Worm (Caenorhabditis elegans) whole organism, L4 larva: ENCODE measurements around the gene fbl-1.
A peak's percentile ranks its signal among the peaks of the same experiment; 100 is the strongest.

Experiments used
- F37D6.2 ChIP-seq: sonication (generic microtip); optimal IDR thresholded peaks from 2 replicates; lab custom pipeline; 2016; ENCODE audit warnings: mild to moderate bottlenecking, missing genetic modification characterization, missing compliant biosample characterization
- R02D3.7 ChIP-seq: fragments of 150-350 bp; sonication (generic microtip); optimal IDR thresholded peaks from 3 replicates; lab custom pipeline; 2014; ENCODE audit warnings: missing biosample characterization, missing genetic modification characterization
- T20F7.1 ChIP-seq: fragments of 200-800 bp; sonication (Bioruptor generic); optimal IDR thresholded peaks from 2 replicates; lab custom pipeline; 2018; ENCODE audit warnings: mild to moderate bottlenecking, missing genetic modification characterization, missing compliant biosample characterization
- T26A8.4 ChIP-seq: fragments of 200-800 bp; sonication (Bioruptor generic); IDR thresholded peaks from 2 replicates; pipeline ENCODE4 v1.3.6; 2022; ENCODE audit warnings: missing genetic modification characterization, missing compliant biosample characterization
- Y5F2A.4 ChIP-seq: fragments of 200-800 bp; sonication (Bioruptor generic); optimal IDR thresholded peaks from 2 replicates; lab custom pipeline; 2018; ENCODE audit warnings: mild to moderate bottlenecking, missing genetic modification characterization, missing compliant biosample characterization
- ZK546.5 ChIP-seq, 2 experiments: sonication (generic microtip); optimal IDR thresholded peaks; 2 replicates each; lab custom pipeline; 2017; ENCODE audit warnings: missing biosample characterization in 2 of 2, missing genetic modification characterization in 2 of 2
- aha-1 ChIP-seq: fragments of 150-350 bp; peaks from one replicate; lab custom pipeline; 2014; ENCODE audit warnings: missing biosample characterization, missing genetic modification characterization
- ceh-28 ChIP-seq: fragments of 150-350 bp; optimal IDR thresholded peaks from 2 replicates; lab custom pipeline; 2014; ENCODE audit warnings: missing biosample characterization, missing genetic modification reagents, missing genetic modification characterization
- ceh-44 ChIP-seq: fragments of 200-800 bp; sonication (Bioruptor generic); IDR thresholded peaks from 2 replicates; pipeline ENCODE4 v1.3.6; 2022; ENCODE audit warnings: missing genetic modification reagents, missing genetic modification characterization, missing compliant biosample characterization
- ceh-82 ChIP-seq: sonication (generic microtip); optimal IDR thresholded peaks from 2 replicates; lab custom pipeline; 2017; ENCODE audit warnings: missing biosample characterization, missing genetic modification characterization
- ces-1 ChIP-seq: fragments of 150-350 bp; sonication (generic microtip); optimal IDR thresholded peaks from 4 replicates; lab custom pipeline; 2014; ENCODE audit warnings: missing biosample characterization, missing genetic modification reagents, missing genetic modification characterization
- ctbp-1 ChIP-seq: fragments of 200-800 bp; sonication (Bioruptor generic); IDR thresholded peaks from 2 replicates; pipeline ENCODE4 v1.3.6; 2022; ENCODE audit warnings: missing genetic modification reagents, missing genetic modification characterization, missing compliant biosample characterization
- daf-12 ChIP-seq: fragments of 150-350 bp; optimal IDR thresholded peaks from 2 replicates; lab custom pipeline; 2014; ENCODE audit warnings: missing biosample characterization, missing genetic modification reagents, missing genetic modification characterization
- dmd-6 ChIP-seq: fragments of 200-800 bp; sonication (Bioruptor generic); IDR thresholded peaks from 2 replicates; pipeline ENCODE4 v1.3.6; 2022; ENCODE audit warnings: missing genetic modification reagents, missing genetic modification characterization, missing compliant biosample characterization
- dmd-9 ChIP-seq: fragments of 200-800 bp; sonication (Bioruptor generic); IDR thresholded peaks from 2 replicates; pipeline ENCODE4 v1.3.6; 2022; ENCODE audit warnings: missing genetic modification reagents, missing genetic modification characterization, missing compliant biosample characterization
- dve-1 ChIP-seq: sonication (generic microtip); optimal IDR thresholded peaks from 2 replicates; lab custom pipeline; 2017; ENCODE audit warnings: antibody characterized with exemption, mild to moderate bottlenecking, missing genetic modification characterization, missing compliant biosample characterization; ENCODE audit not compliant: insufficient read depth
- gei-8 ChIP-seq: fragments of 200-800 bp; sonication (Bioruptor generic); optimal IDR thresholded peaks from 2 replicates; lab custom pipeline; 2018; ENCODE audit warnings: mild to moderate bottlenecking, missing genetic modification characterization, missing compliant biosample characterization
- hif-1 ChIP-seq, 2 experiments: sonication (generic microtip); optimal IDR thresholded peaks; 2 replicates each; lab custom pipeline; 2016 to 2017; ENCODE audit warnings: missing compliant biosample characterization in 2 of 2, missing genetic modification characterization in 2 of 2, missing genetic modification reagents in 2 of 2, missing genotype in 2 of 2, mild to moderate bottlenecking in 1 of 2
- hlh-11 ChIP-seq: fragments of 200-800 bp; sonication (Bioruptor generic); optimal IDR thresholded peaks from 2 replicates; lab custom pipeline; 2018; ENCODE audit warnings: mild to moderate bottlenecking, missing genetic modification characterization, missing compliant biosample characterization
- hmg-1.1 ChIP-seq: fragments of 200-800 bp; sonication (Bioruptor generic); IDR thresholded peaks from 2 replicates; pipeline ENCODE4 v1.3.6; 2022; ENCODE audit warnings: missing genetic modification reagents, missing genetic modification characterization, missing compliant biosample characterization
- lin-13 ChIP-seq: fragments of 150-350 bp; optimal IDR thresholded peaks from 2 replicates; lab custom pipeline; 2014; ENCODE audit warnings: missing biosample characterization, missing genetic modification reagents, missing genetic modification characterization
- lin-15B ChIP-seq: fragments of 150-350 bp; sonication (generic microtip); optimal IDR thresholded peaks from 3 replicates; lab custom pipeline; 2014; ENCODE audit warnings: missing biosample characterization, missing genetic modification characterization
- lin-38 ChIP-seq: fragments of 200-800 bp; sonication (Bioruptor generic); IDR thresholded peaks from 2 replicates; pipeline ENCODE4 v1.3.6; 2022; ENCODE audit warnings: missing genetic modification reagents, missing genetic modification characterization, missing compliant biosample characterization
- lin-39 ChIP-seq: fragments of 150-350 bp; optimal IDR thresholded peaks from 2 replicates; lab custom pipeline; 2014; ENCODE audit warnings: missing biosample characterization, missing genetic modification reagents, missing genetic modification characterization
- lsy-2 ChIP-seq, 2 experiments: fragments of 150-350 bp in 1 of 2; sonication (generic microtip) in 1 of 2; optimal IDR thresholded peaks; 2 replicates each; lab custom pipeline; 2014 to 2017; ENCODE audit warnings: missing biosample characterization in 2 of 2, missing genetic modification characterization in 2 of 2
- mdt-29 ChIP-seq: fragments of 200-800 bp; sonication (Bioruptor generic); IDR thresholded peaks from 2 replicates; pipeline ENCODE4 v1.3.6; 2022; ENCODE audit warnings: missing genetic modification reagents, missing genetic modification characterization, missing compliant biosample characterization
- mep-1 ChIP-seq: fragments of 150-350 bp; sonication (generic microtip); optimal IDR thresholded peaks from 3 replicates; lab custom pipeline; 2014; ENCODE audit warnings: missing biosample characterization, missing genetic modification characterization
- mes-2 ChIP-seq: sonication (generic microtip); optimal IDR thresholded peaks from 2 replicates; lab custom pipeline; 2016; ENCODE audit warnings: missing genotype, mild to moderate bottlenecking, missing genetic modification characterization, missing compliant biosample characterization; ENCODE audit not compliant: poor library complexity, severe bottlenecking
- mxl-2 ChIP-seq: fragments of 200-800 bp; sonication (Bioruptor generic); conservative IDR thresholded peaks from 2 replicates; pipeline ENCODE4 v1.3.6; 2022; ENCODE audit warnings: missing genetic modification reagents, missing genetic modification characterization, missing compliant biosample characterization
- nhr-10 ChIP-seq: fragments of 150-350 bp; optimal IDR thresholded peaks from 2 replicates; lab custom pipeline; 2014; ENCODE audit warnings: missing biosample characterization, missing genetic modification characterization
- nhr-102 ChIP-seq: sonication (generic microtip); optimal IDR thresholded peaks from 2 replicates; lab custom pipeline; 2016; ENCODE audit warnings: mild to moderate bottlenecking, missing genetic modification characterization, moderate library complexity, missing compliant biosample characterization
- nhr-11 ChIP-seq: fragments of 150-350 bp; optimal IDR thresholded peaks from 2 replicates; lab custom pipeline; 2014; ENCODE audit warnings: missing biosample characterization, missing genetic modification characterization
- nhr-25 ChIP-seq: sonication (generic microtip); optimal IDR thresholded peaks from 2 replicates; lab custom pipeline; 2017; ENCODE audit warnings: missing genetic modification characterization, mild to moderate bottlenecking, missing compliant biosample characterization, antibody characterized with exemption, moderate library complexity, borderline replicate concordance; ENCODE audit not compliant: insufficient read depth
- nhr-28 ChIP-seq: fragments of 150-350 bp; optimal IDR thresholded peaks from 2 replicates; lab custom pipeline; 2014; ENCODE audit warnings: missing biosample characterization, missing genetic modification characterization
- nhr-42 ChIP-seq: fragments of 200-800 bp; sonication (Bioruptor generic); IDR thresholded peaks from 2 replicates; pipeline ENCODE4 v1.3.6; 2022; ENCODE audit warnings: missing genetic modification characterization, missing compliant biosample characterization
- pha-4 ChIP-seq, 2 experiments: fragments of 150-350 bp in 1 of 2; fragments of 200-800 bp in 1 of 2; sonication (Bioruptor generic) in 1 of 2; IDR thresholded peaks in 1 of 2; optimal IDR thresholded peaks in 1 of 2; 2 replicates each; pipeline versions ENCODE4 v1.3.6 to Lab custom; 2014 to 2022; ENCODE audit warnings: missing genetic modification characterization in 2 of 2, missing genetic modification reagents in 2 of 2, missing biosample characterization in 1 of 2, missing compliant biosample characterization in 1 of 2
- php-3 ChIP-seq: fragments of 200-800 bp; sonication (Bioruptor generic); IDR thresholded peaks from 2 replicates; pipeline ENCODE4 v1.3.6; 2022; ENCODE audit warnings: missing genetic modification reagents, missing genetic modification characterization, missing compliant biosample characterization
- pqm-1 ChIP-seq: sonication (generic microtip); optimal IDR thresholded peaks from 2 replicates; lab custom pipeline; 2017; ENCODE audit warnings: missing biosample characterization, missing genetic modification characterization
- set-16 ChIP-seq: fragments of 200-800 bp; sonication (Bioruptor generic); IDR thresholded peaks from 2 replicates; pipeline ENCODE4 v1.3.6; 2022; ENCODE audit warnings: missing genetic modification reagents, missing genetic modification characterization, missing compliant biosample characterization
- spr-3 ChIP-seq: fragments of 200-800 bp; sonication (Bioruptor generic); optimal IDR thresholded peaks from 2 replicates; lab custom pipeline; 2018; ENCODE audit warnings: mild to moderate bottlenecking, missing genetic modification characterization, missing compliant biosample characterization
- tag-97 ChIP-seq: fragments of 200-800 bp; sonication (Bioruptor generic); IDR thresholded peaks from 2 replicates; pipeline ENCODE4 v1.3.6; 2022; ENCODE audit warnings: missing genetic modification characterization, missing compliant biosample characterization
- unc-130 ChIP-seq: sonication (generic microtip); optimal IDR thresholded peaks from 2 replicates; lab custom pipeline; 2016; ENCODE audit warnings: missing genetic modification reagents, missing genetic modification characterization, missing compliant biosample characterization
- unc-62 ChIP-seq, 3 experiments: fragments of 150-350 bp in 1 of 3; sonication (generic microtip); optimal IDR thresholded peaks in 2 of 3; peaks in 1 of 3; 1 replicate in 1 of 3; 2 replicates in 2 of 3; lab custom pipeline; 2014 to 2017; ENCODE audit warnings: missing biosample characterization in 3 of 3, missing genetic modification characterization in 3 of 3, missing genetic modification reagents in 3 of 3, missing genotype in 1 of 3
- zag-1 ChIP-seq: fragments of 150-350 bp; optimal IDR thresholded peaks from 2 replicates; lab custom pipeline; 2014; ENCODE audit warnings: missing biosample characterization, missing genetic modification characterization
- zfp-3 ChIP-seq: fragments of 200-800 bp; sonication (Bioruptor generic); conservative IDR thresholded peaks from 2 replicates; pipeline ENCODE4 v1.3.6; 2022; ENCODE audit warnings: missing genetic modification reagents, missing genetic modification characterization, missing compliant biosample characterization

The fbl-1 gene

DNA sequence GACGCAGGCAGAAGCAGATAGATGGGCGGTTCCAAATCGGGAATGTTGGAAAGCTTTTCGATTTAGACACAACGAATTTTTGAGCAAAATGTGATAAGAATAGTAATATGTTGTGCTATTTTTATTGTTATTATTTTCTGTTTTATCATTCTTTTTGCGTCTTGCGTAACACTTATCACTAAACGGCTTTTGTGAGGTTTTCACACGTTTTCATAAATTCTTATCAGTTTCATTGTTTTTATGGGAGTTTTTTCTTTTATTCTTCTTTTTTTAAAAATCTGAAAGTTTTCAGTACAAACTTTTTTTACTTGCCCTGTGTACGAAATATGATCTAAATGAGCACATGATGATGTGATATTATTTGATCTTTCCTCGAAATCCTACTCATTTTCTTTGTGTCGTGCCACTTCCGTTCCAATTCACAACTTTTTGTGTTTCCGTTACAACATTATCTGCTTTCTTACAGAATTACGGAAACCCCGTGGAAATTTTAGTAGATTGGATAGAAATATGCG is at the start of gene fbl-1:
TSS of gene fbl-1 (plus strand) at position 465 of the 515 bp plus-strand sequence.
- TF ChIP-seq unc-62 (GFP tag; optimal IDR thresholded peaks at IDR 0.05 in 1 of 2; lab: Kevin White, UChicago) (peak in 1 of 2 experiments; percentile 71), unc-62 (tag; optimal IDR thresholded peaks at IDR 0.05; lab: Kevin White, UChicago) (no peak), nhr-28 (tag; lab: Kevin White, UChicago) (no peak), nhr-10 (tag; lab: Kevin White, UChicago) (no peak), lin-39 (tag; lab: Kevin White, UChicago) (no peak), lsy-2 (tag; optimal IDR thresholded peaks at IDR 0.05; lab: Kevin White, UChicago) (no peak), hlh-11 (peak; percentile 29), ces-1 (GFP tag; lab: Kevin White, UChicago) (no peak), hmg-1.1 (GFP tag; lab: Robert Waterston, UW) (no peak), R02D3.7 (tag; lab: Kevin White, UChicago) (no peak), nhr-11 (tag; lab: Kevin White, UChicago) (no peak), ZK546.5 (tag; optimal IDR thresholded peaks at IDR 0.05; lab: Kevin White, UChicago) (no peak), aha-1 (tag; lab: Kevin White, UChicago) (no peak), lin-15B (tag; lab: Kevin White, UChicago) (no peak), ceh-28 (tag; lab: Kevin White, UChicago) (no peak), mes-2 (tag; lab: Kevin White, UChicago) (no peak), ceh-82 (tag; lab: Kevin White, UChicago) (no peak), hif-1 (tag; optimal IDR thresholded peaks at IDR 0.05; lab: Kevin White, UChicago) (no peak), spr-3 (GFP tag; lab: Kevin White, UChicago) (no peak), T20F7.1 (GFP tag; lab: Kevin White, UChicago) (no peak), tag-97 (GFP tag; lab: Robert Waterston, UW) (no peak), set-16 (GFP tag; lab: Robert Waterston, UW) (no peak), php-3 (GFP tag; lab: Robert Waterston, UW) (peak; percentile 84), ceh-44 (GFP tag; lab: Robert Waterston, UW) (no peak), gei-8 (no peak), zag-1 (tag; lab: Kevin White, UChicago) (no peak), dmd-6 (peak; percentile 50; the same call in 1 of the 2 replicates), pha-4 (GFP tag; IDR thresholded peaks at IDR 0.05; lab: Robert Waterston, UW) (no peak), pha-4 (tag; optimal IDR thresholded peaks at IDR 0.05; lab: Kevin White, UChicago) (no peak), pqm-1 (tag; lab: Kevin White, UChicago) (peak; percentile 69), mdt-29 (no peak), dmd-9 (GFP tag; lab: Robert Waterston, UW) (no peak), T26A8.4 (GFP tag; lab: Robert Waterston, UW) (no peak), nhr-25 (tag; lab: Kevin White, UChicago) (no peak), nhr-42 (no peak)

DNA sequence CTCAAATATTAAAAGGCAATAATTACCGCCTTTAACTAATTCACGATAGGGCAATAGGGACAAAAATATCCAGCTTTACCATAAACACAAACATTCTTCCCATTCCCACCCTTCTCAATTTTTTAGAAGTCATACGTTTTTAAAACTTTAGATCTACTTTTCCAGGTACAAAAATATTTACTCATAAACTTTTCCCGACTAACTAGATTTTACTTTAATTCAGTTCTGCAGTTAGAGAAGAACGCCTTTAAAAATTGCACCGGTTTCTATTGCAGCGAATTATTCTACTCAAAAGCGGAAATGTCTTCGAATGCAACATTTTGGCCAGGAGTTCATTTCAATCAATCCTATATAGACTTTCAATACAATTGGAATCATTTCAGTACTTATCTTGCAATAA is 44.3 kb upstream of the fbl-1 start, which contains the start of gene sru-3:
TSS of gene sru-3 (plus strand) at position 301 of the 400 bp plus-strand sequence.
- TF ChIP-seq lin-13 (no peak), nhr-102 (tag; lab: Kevin White, UChicago) (no peak), R02D3.7 (tag; lab: Kevin White, UChicago) (no peak), nhr-42 (no peak), zfp-3 (GFP tag; lab: Robert Waterston, UW) (no peak), ctbp-1 (GFP tag; lab: Robert Waterston, UW) (no peak), F37D6.2 (tag; lab: Kevin White, UChicago) (no peak), T20F7.1 (GFP tag; lab: Kevin White, UChicago) (no peak), Y5F2A.4 (no peak), nhr-11 (tag; lab: Kevin White, UChicago) (no peak), unc-130 (GFP tag; lab: Kevin White, UChicago) (no peak), mep-1 (no peak), mxl-2 (GFP tag; lab: Robert Waterston, UW) (no peak), dve-1 (tag; lab: Kevin White, UChicago) (no peak), ZK546.5 (tag; optimal IDR thresholded peaks at IDR 0.05; lab: Kevin White, UChicago) (no peak), daf-12 (tag; lab: Kevin White, UChicago) (no peak), nhr-10 (tag; lab: Kevin White, UChicago) (no peak), lin-38 (no peak)
- TF ChIP-seq, all 104 proteins: peak for 0
